Fruit fly (Drosophila melanogaster) whole organism, prepupa: ENCODE results near the gene TfIIA-S.

Experiments used
- CG10669 ChIP-seq: fragments of 200-800 bp; sonication (Bioruptor generic); optimal IDR thresholded peaks from 3 replicates; lab custom pipeline; 2018; ENCODE audit warnings: missing biosample characterization, mild to moderate bottlenecking, missing genetic modification characterization, moderate library complexity
- CG11762 ChIP-seq: fragments of 200-800 bp; sonication (Bioruptor generic); optimal IDR thresholded peaks from 3 replicates; lab custom pipeline; 2016; ENCODE audit warnings: missing biosample characterization, missing genetic modification characterization; ENCODE audit not compliant: insufficient read depth
- CG34406 ChIP-seq: fragments of 200-800 bp; sonication (Bioruptor generic); optimal IDR thresholded peaks from 3 replicates; lab custom pipeline; 2016; ENCODE audit warnings: missing biosample characterization, missing genetic modification characterization
- CG3919 ChIP-seq: fragments of 200-800 bp; sonication (Bioruptor generic); optimal IDR thresholded peaks from 3 replicates; lab custom pipeline; 2016; ENCODE audit warnings: missing biosample characterization, missing genetic modification characterization
- Eip93F ChIP-seq: fragments of 200-800 bp; sonication (Bioruptor generic); optimal IDR thresholded peaks from 2 replicates; lab custom pipeline; 2016; ENCODE audit warnings: missing biosample characterization, mild to moderate bottlenecking, missing genetic modification characterization
- Gug ChIP-seq: fragments of 200-800 bp; sonication (Bioruptor generic); IDR thresholded peaks from 2 replicates; pipeline ENCODE4 v1.3.6; 2022; ENCODE audit warnings: missing biosample characterization, missing genetic modification characterization
- Hr4 ChIP-seq: fragments of 200-800 bp; sonication (Bioruptor generic); optimal IDR thresholded peaks from 3 replicates; lab custom pipeline; 2016; ENCODE audit warnings: missing biosample characterization, missing genetic modification characterization
- Smox ChIP-seq: fragments of 200-800 bp; sonication (Bioruptor generic); optimal IDR thresholded peaks from 3 replicates; lab custom pipeline; 2016; ENCODE audit warnings: missing biosample characterization, missing genetic modification characterization
- Sox102F ChIP-seq: fragments of 200-800 bp; sonication (Bioruptor generic); optimal IDR thresholded peaks from 2 replicates; lab custom pipeline; 2016; ENCODE audit warnings: missing biosample characterization, mild to moderate bottlenecking, missing genetic modification characterization
- Sox14 ChIP-seq: fragments of 200-800 bp; sonication (Bioruptor generic); optimal IDR thresholded peaks from 3 replicates; lab custom pipeline; 2016; ENCODE audit warnings: missing biosample characterization, missing genetic modification characterization

dm6 chr3R:23920387-23920786 is 29.5 kb upstream of the TfIIA-S start:
- TF ChIP-seq CG3919 (peak; percentile 48), Eip93F (GFP tag; lab: Kevin White, UChicago) (no peak), Smox (no peak), Sox14 (GFP tag; lab: Kevin White, UChicago) (no peak), Gug (GFP tag; lab: Robert Waterston, UW) (no peak), Sox102F (GFP tag; lab: Kevin White, UChicago) (no peak), Hr4 (GFP tag; lab: Kevin White, UChicago) (no peak), CG34406 (GFP tag; lab: Kevin White, UChicago) (no peak), CG10669 (GFP tag; lab: Kevin White, UChicago) (no peak), CG11762 (GFP tag; lab: Kevin White, UChicago) (no peak)
